Fruit fly (Drosophila melanogaster): ENCODE data around the gene CG5262.

dm6 chr3L:20388983-20389382 lies 41.3 kb downstream of the CG5262 start:
- TF ChIP-seq CTCF (optimal IDR thresholded peaks at IDR 0.05): no peak
- TF ChIP-seq CG8478 (optimal IDR thresholded peaks at IDR 0.05): no peak
